Fruit fly (Drosophila melanogaster) whole organism, embryonic: ENCODE measurements around the gene CG13055.

ENCODE experiments used
- B-H1 ChIP-seq: fragments of 200-800 bp; sonication (Bioruptor generic); IDR thresholded peaks from 3 replicates; pipeline ENCODE4 v1.3.6; 2022; ENCODE audit warnings: missing biosample characterization, missing genetic modification characterization
- Bdp1 ChIP-seq: fragments of 200-800 bp; sonication (Bioruptor generic); optimal IDR thresholded peaks from 3 replicates; lab custom pipeline; 2016; ENCODE audit warnings: missing biosample characterization, missing genetic modification characterization
- C15 ChIP-seq: fragments of 200-800 bp; sonication (Bioruptor generic); IDR thresholded peaks from 3 replicates; pipeline ENCODE4 v1.3.6; 2022; ENCODE audit warnings: missing biosample characterization, missing genetic modification characterization
- CG11398 ChIP-seq: fragments of 200-800 bp; sonication (Bioruptor generic); optimal IDR thresholded peaks from 2 replicates; lab custom pipeline; 2016; ENCODE audit warnings: missing biosample characterization, missing genetic modification characterization
- CG12104 ChIP-seq: fragments of 200-800 bp; sonication (Bioruptor generic); optimal IDR thresholded peaks from 3 replicates; lab custom pipeline; 2016; ENCODE audit warnings: missing biosample characterization, missing genetic modification characterization
- CG12942 ChIP-seq: fragments of 200-800 bp; sonication (Bioruptor generic); optimal IDR thresholded peaks from 3 replicates; lab custom pipeline; 2016; ENCODE audit warnings: missing biosample characterization, missing genetic modification characterization
- CG15073 ChIP-seq: fragments of 200-800 bp; sonication (Bioruptor generic); optimal IDR thresholded peaks from 2 replicates; lab custom pipeline; 2016; ENCODE audit warnings: missing biosample characterization, missing genetic modification characterization
- CG1602 ChIP-seq: fragments of 200-800 bp; sonication (Bioruptor generic); optimal IDR thresholded peaks from 3 replicates; lab custom pipeline; 2016; ENCODE audit warnings: missing biosample characterization, missing genetic modification characterization
- CG1603 ChIP-seq: fragments of 200-800 bp; sonication (Bioruptor generic); optimal IDR thresholded peaks from 2 replicates; lab custom pipeline; 2019; ENCODE audit warnings: missing biosample characterization, mild to moderate bottlenecking, missing genetic modification characterization, moderate library complexity
- CG17186 ChIP-seq: fragments of 200-800 bp; sonication (Bioruptor generic); optimal IDR thresholded peaks from 3 replicates; lab custom pipeline; 2017; ENCODE audit warnings: missing biosample characterization, missing genetic modification reagents, missing genetic modification characterization
- CG17829 ChIP-seq: fragments of 200-800 bp; optimal IDR thresholded peaks from 2 replicates; lab custom pipeline; 2019; ENCODE audit warnings: missing biosample characterization, mild to moderate bottlenecking, missing genetic modification characterization, moderate library complexity
- CG31365 ChIP-seq: fragments of 200-800 bp; sonication (Bioruptor generic); optimal IDR thresholded peaks from 2 replicates; lab custom pipeline; 2018; ENCODE audit warnings: missing biosample characterization, mild to moderate bottlenecking, missing genetic modification characterization
- CG31441 ChIP-seq: fragments of 200-800 bp; sonication (Bioruptor generic); IDR thresholded peaks from 2 replicates; pipeline ENCODE4 v1.3.6; 2022; ENCODE audit warnings: missing biosample characterization, missing genetic modification characterization
- CG3163 ChIP-seq: fragments of 200-800 bp; sonication (Bioruptor generic); optimal IDR thresholded peaks from 3 replicates; lab custom pipeline; 2016; ENCODE audit warnings: missing biosample characterization, missing genetic modification characterization
- CG32772 ChIP-seq: fragments of 200-800 bp; sonication (Bioruptor generic); IDR thresholded peaks from 2 replicates; pipeline ENCODE4 v1.3.6; 2022; ENCODE audit warnings: missing biosample characterization, missing genetic modification characterization
- CG33557 ChIP-seq: fragments of 200-800 bp; sonication (Bioruptor generic); optimal IDR thresholded peaks from 2 replicates; lab custom pipeline; 2019; ENCODE audit warnings: missing biosample characterization, mild to moderate bottlenecking, missing genetic modification characterization, moderate library complexity
- CG4730 ChIP-seq: fragments of 200-800 bp; sonication (Bioruptor generic); IDR thresholded peaks from 2 replicates; pipeline ENCODE4 v1.3.6; 2022; ENCODE audit warnings: missing biosample characterization, missing genetic modification characterization
- CG6813 ChIP-seq: fragments of 200-800 bp; sonication (Bioruptor generic); optimal IDR thresholded peaks from 2 replicates; lab custom pipeline; 2017; ENCODE audit warnings: missing biosample characterization, missing genetic modification characterization, mild to moderate bottlenecking, moderate library complexity, missing genetic modification reagents
- CG7271 ChIP-seq: fragments of 200-800 bp; sonication (Bioruptor generic); optimal IDR thresholded peaks from 2 replicates; lab custom pipeline; 2018; ENCODE audit warnings: missing biosample characterization, mild to moderate bottlenecking, missing genetic modification characterization, moderate library complexity
- CG7963 ChIP-seq: fragments of 200-800 bp; sonication (Bioruptor generic); IDR thresholded peaks from 3 replicates; pipeline ENCODE4 v1.3.6; 2022; ENCODE audit warnings: missing biosample characterization, missing genetic modification characterization; ENCODE audit not compliant: partially characterized antibody
- CG8359 ChIP-seq: fragments of 200-800 bp; sonication (Bioruptor generic); optimal IDR thresholded peaks from 2 replicates; lab custom pipeline; 2017; ENCODE audit warnings: missing biosample characterization, mild to moderate bottlenecking, missing genetic modification characterization, borderline replicate concordance
- CG8478 ChIP-seq: fragments of >200 bp; optimal IDR thresholded peaks from 2 replicates; lab custom pipeline; 2018
- CTCF ChIP-seq: fragments of 200-800 bp; sonication (Bioruptor generic); optimal IDR thresholded peaks from 2 replicates; lab custom pipeline; 2017; ENCODE audit warnings: missing biosample characterization, mild to moderate bottlenecking, missing genetic modification characterization, moderate library complexity
- Camta ChIP-seq: fragments of 200-800 bp; sonication (Bioruptor generic); optimal IDR thresholded peaks from 2 replicates; lab custom pipeline; 2016; ENCODE audit warnings: missing biosample characterization, missing genetic modification characterization
- CkIIα-i1 ChIP-seq: fragments of 200-800 bp; sonication (Bioruptor generic); IDR thresholded peaks from 2 replicates; pipeline ENCODE4 v1.3.6; 2022; ENCODE audit warnings: missing biosample characterization, missing genetic modification characterization
- Doc2 ChIP-seq: fragments of 200-800 bp; sonication (Bioruptor generic); IDR thresholded peaks from 2 replicates; pipeline ENCODE4 v1.3.6; 2022; ENCODE audit warnings: missing biosample characterization, missing genetic modification characterization
- ERR ChIP-seq: fragments of 200-800 bp; sonication (Bioruptor generic); optimal IDR thresholded peaks from 2 replicates; lab custom pipeline; 2016; ENCODE audit warnings: missing biosample characterization, missing genetic modification characterization
- Elba2 ChIP-seq: fragments of 200-800 bp; sonication (Bioruptor generic); optimal IDR thresholded peaks from 3 replicates; lab custom pipeline; 2016; ENCODE audit warnings: missing biosample characterization, missing genetic modification characterization
- Hand ChIP-seq: fragments of 200-800 bp; sonication (Bioruptor generic); optimal IDR thresholded peaks from 2 replicates; lab custom pipeline; 2017; ENCODE audit warnings: mild to moderate bottlenecking, missing biosample characterization, missing genetic modification reagents, missing genetic modification characterization
- Kr ChIP-seq: fragments of 200-800 bp; sonication (Bioruptor generic); optimal IDR thresholded peaks from 2 replicates; lab custom pipeline; 2017; ENCODE audit warnings: missing biosample characterization, mild to moderate bottlenecking, missing genetic modification characterization
- NFAT ChIP-seq: fragments of 200-800 bp; sonication (Bioruptor generic); IDR thresholded peaks from 2 replicates; pipeline ENCODE4 v1.3.6; 2022; ENCODE audit warnings: missing biosample characterization, missing genetic modification characterization
- Optix ChIP-seq: fragments of 200-800 bp; sonication (Bioruptor generic); IDR thresholded peaks from 3 replicates; pipeline ENCODE4 v1.3.6; 2022; ENCODE audit warnings: missing biosample characterization, missing genetic modification characterization
- Pdp1 ChIP-seq, 2 experiments: fragments of 200-800 bp; sonication (Bioruptor generic); optimal IDR thresholded peaks; 3 replicates each; lab custom pipeline; 2016; ENCODE audit warnings: missing biosample characterization in 2 of 2, missing genetic modification characterization in 2 of 2, mild to moderate bottlenecking in 1 of 2, moderate library complexity in 1 of 2
- aop ChIP-seq: fragments of 200-800 bp; sonication (Bioruptor generic); IDR thresholded peaks from 2 replicates; pipeline ENCODE4 v1.3.6; 2022; ENCODE audit warnings: missing biosample characterization, missing genetic modification characterization
- br ChIP-seq: fragments of >200 bp; optimal IDR thresholded peaks from 2 replicates; lab custom pipeline; 2017
- cg ChIP-seq: fragments of 200-800 bp; sonication (Bioruptor generic); optimal IDR thresholded peaks from 3 replicates; lab custom pipeline; 2019; ENCODE audit warnings: missing biosample characterization, mild to moderate bottlenecking, missing genetic modification characterization, moderate library complexity
- chn ChIP-seq: fragments of 200-800 bp; sonication (Bioruptor generic); optimal IDR thresholded peaks from 2 replicates; lab custom pipeline; 2016; ENCODE audit warnings: missing biosample characterization, missing genetic modification characterization
- dimm ChIP-seq: fragments of 200-800 bp; sonication (Bioruptor generic); IDR thresholded peaks from 2 replicates; pipeline ENCODE4 v1.3.6; 2022; ENCODE audit warnings: missing biosample characterization, missing genetic modification characterization
- dmrt99B ChIP-seq: fragments of 200-800 bp; sonication (Bioruptor generic); optimal IDR thresholded peaks from 2 replicates; lab custom pipeline; 2018; ENCODE audit warnings: missing biosample characterization, mild to moderate bottlenecking, missing genetic modification characterization, moderate library complexity
- grau ChIP-seq: fragments of 200-800 bp; optimal IDR thresholded peaks from 3 replicates; lab custom pipeline; 2019; ENCODE audit warnings: missing biosample characterization, mild to moderate bottlenecking, missing genetic modification characterization, moderate library complexity
- hbn ChIP-seq: fragments of 200-800 bp; sonication (Bioruptor generic); IDR thresholded peaks from 2 replicates; pipeline ENCODE4 v1.3.6; 2022; ENCODE audit warnings: missing biosample characterization, missing genetic modification characterization; ENCODE audit not compliant: partially characterized antibody
- jigr1 ChIP-seq: fragments of 200-800 bp; sonication (Bioruptor generic); IDR thresholded peaks from 3 replicates; pipeline ENCODE4 v1.3.6; 2022; ENCODE audit warnings: missing biosample characterization, missing genetic modification characterization
- klu ChIP-seq: fragments of 200-800 bp; sonication (Bioruptor generic); IDR thresholded peaks from 2 replicates; pipeline ENCODE4 v1.3.6; 2022; ENCODE audit warnings: missing biosample characterization, missing genetic modification characterization
- lov ChIP-seq, 2 experiments: fragments of 200-800 bp in 1 of 2; fragments of >200 bp in 1 of 2; sonication (Bioruptor generic) in 1 of 2; IDR thresholded peaks in 1 of 2; optimal IDR thresholded peaks in 1 of 2; 2 replicates in 1 of 2; 3 replicates in 1 of 2; pipeline versions ENCODE4 v1.3.6 to Lab custom; 2017 to 2022; ENCODE audit warnings: missing biosample characterization in 1 of 2, missing genetic modification characterization in 1 of 2
- pho ChIP-seq: fragments of 200-800 bp; sonication (Bioruptor generic); optimal IDR thresholded peaks from 2 replicates; lab custom pipeline; 2016; ENCODE audit warnings: missing biosample characterization, missing genetic modification characterization
- pnt ChIP-seq: fragments of 200-800 bp; sonication (Bioruptor generic); optimal IDR thresholded peaks from 3 replicates; lab custom pipeline; 2016; ENCODE audit warnings: missing biosample characterization, missing genetic modification characterization
- unc-4 ChIP-seq: fragments of 200-800 bp; sonication (Bioruptor generic); IDR thresholded peaks from 2 replicates; pipeline ENCODE4 v1.3.6; 2022; ENCODE audit warnings: missing biosample characterization, missing genetic modification characterization; ENCODE audit not compliant: partially characterized antibody
- unpg ChIP-seq: fragments of 200-800 bp; sonication (Bioruptor generic); optimal IDR thresholded peaks from 3 replicates; lab custom pipeline; 2018; ENCODE audit warnings: missing biosample characterization, mild to moderate bottlenecking, missing genetic modification characterization, moderate library complexity
- wek ChIP-seq: fragments of 200-800 bp; sonication (Bioruptor generic); optimal IDR thresholded peaks from 3 replicates; lab custom pipeline; 2018; ENCODE audit warnings: missing biosample characterization, mild to moderate bottlenecking, missing genetic modification characterization, moderate library complexity
- wor ChIP-seq: fragments of 200-800 bp; sonication (Bioruptor generic); IDR thresholded peaks from 2 replicates; pipeline ENCODE4 v1.3.6; 2022; ENCODE audit warnings: missing biosample characterization, missing genetic modification characterization
- zfh2 ChIP-seq: fragments of 200-800 bp; sonication (Bioruptor generic); optimal IDR thresholded peaks from 2 replicates; lab custom pipeline; 2016; ENCODE audit warnings: missing biosample characterization, missing genetic modification characterization

Gene CG13055

DNA sequence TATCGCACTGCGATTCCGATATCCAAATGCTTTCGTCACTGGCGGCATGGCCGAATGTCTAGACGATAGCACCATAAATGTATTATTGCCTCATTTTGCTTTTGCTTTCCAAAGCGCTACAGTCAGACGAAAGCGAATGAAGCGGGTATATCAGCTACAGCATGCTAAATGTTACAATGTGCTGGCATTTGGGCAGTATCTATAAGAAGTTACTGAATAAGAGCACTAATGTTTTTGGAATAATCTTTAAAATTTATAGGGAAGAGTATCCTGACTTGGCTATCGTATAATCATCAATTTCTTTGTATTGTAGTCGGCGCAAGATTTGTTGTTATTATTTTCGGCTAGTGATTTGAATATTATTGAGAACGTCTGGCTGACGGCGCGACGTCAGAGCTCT, 48.9 kb downstream of the CG13055 start (continued):
- TF ChIP-seq Doc2 (GFP tag; lab: Robert Waterston, UW) = peak; percentile 73
- TF ChIP-seq Pdp1 (GFP tag; optimal IDR thresholded peaks at IDR 0.05; lab: Kevin White, UChicago) = peak; percentile 79 to 88
- TF ChIP-seq unc-4 (GFP tag; lab: Robert Waterston, UW) = no peak
- no peak for TF ChIP-seq CG33557 (GFP tag; lab: Kevin White, UChicago)
- TF ChIP-seq CG31365 (tag; lab: Kevin White, UChicago) = peak; percentile 45
- peak; percentile 75; the same call in 1 of the 2 replicates for TF ChIP-seq CkIIα-i1 (GFP tag; lab: Robert Waterston, UW)
- TF ChIP-seq C15 (GFP tag; lab: Robert Waterston, UW) = peak; percentile 45; the same call in 1 of the 3 replicates
- peak; percentile 15 for TF ChIP-seq CTCF (GFP tag; lab: Kevin White, UChicago)
- TF ChIP-seq CG3163 (GFP tag; lab: Kevin White, UChicago) = peak; percentile 35
- no peak for TF ChIP-seq CG7271 (tag; lab: Kevin White, UChicago)
- no peak for TF ChIP-seq CG15073 (GFP tag; lab: Kevin White, UChicago)
- no peak for TF ChIP-seq lov (optimal IDR thresholded peaks at IDR 0.05; lab: Kevin White, UChicago)
- TF ChIP-seq lov (GFP tag; IDR thresholded peaks at IDR 0.05; lab: Robert Waterston, UW) = no peak; the same call in 2 of the 3 replicates
- peak; percentile 61 for TF ChIP-seq Hand
- no peak for TF ChIP-seq CG7963 (GFP tag; lab: Robert Waterston, UW)
- peak; percentile 7 for TF ChIP-seq CG8359 (GFP tag; lab: Kevin White, UChicago)
- TF ChIP-seq zfh2 = peak; percentile 81
- no peak for TF ChIP-seq wek (GFP tag; lab: Kevin White, UChicago)
- peak; percentile 83 for TF ChIP-seq dmrt99B
- peak; percentile 61; the same call in 1 of the 2 replicates for TF ChIP-seq dimm (GFP tag; lab: Robert Waterston, UW)
- peak; percentile 81 for TF ChIP-seq grau (tag; lab: Kevin White, UChicago)
- TF ChIP-seq Bdp1 (GFP tag; lab: Kevin White, UChicago) = peak; percentile 30
- TF ChIP-seq CG12104 = peak; percentile 46
- TF ChIP-seq CG17186 (GFP tag; lab: Kevin White, UChicago) = no peak
- peak; percentile 86 for TF ChIP-seq CG1603
- TF ChIP-seq CG12942 (GFP tag; lab: Kevin White, UChicago) = peak; percentile 27
- peak; percentile 34 for TF ChIP-seq CG11398 (GFP tag; lab: Kevin White, UChicago)
- peak; percentile 79 for TF ChIP-seq pnt (GFP tag; lab: Kevin White, UChicago)
- peak; percentile 74 for TF ChIP-seq klu (GFP tag; lab: Robert Waterston, UW)
- no peak for TF ChIP-seq Kr (GFP tag; lab: Kevin White, UChicago)
- peak; percentile 87 for TF ChIP-seq NFAT (GFP tag; lab: Robert Waterston, UW)
- peak; percentile 77 for TF ChIP-seq pho (GFP tag; lab: Kevin White, UChicago)
- no peak for TF ChIP-seq CG8478 (lab: Kevin White, UChicago)
- TF ChIP-seq CG31441 (GFP tag; lab: Robert Waterston, UW) = peak; percentile 53
- TF ChIP-seq CG1602 = peak; percentile 59
- TF ChIP-seq cg (GFP tag; lab: Kevin White, UChicago) = no peak
- TF ChIP-seq aop = peak; percentile 57; the same call in 1 of the 2 replicates
- TF ChIP-seq ERR (GFP tag; lab: Kevin White, UChicago) = peak; percentile 41
- TF ChIP-seq CG17829 (tag; lab: Kevin White, UChicago) = peak; percentile 55
- TF ChIP-seq hbn (GFP tag; lab: Robert Waterston, UW) = no peak
- TF ChIP-seq B-H1 = peak; percentile 81
- TF ChIP-seq br (lab: Kevin White, UChicago) = no peak
- TF ChIP-seq wor = peak; percentile 52; the same call in 1 of the 2 replicates
- TF ChIP-seq CG32772 = no peak; the same call in none of the 2 replicates
- no peak; the same call in 2 of the 3 replicates for TF ChIP-seq Optix (GFP tag; lab: Robert Waterston, UW)
- peak; percentile 81 for TF ChIP-seq unpg (GFP tag; lab: Kevin White, UChicago)
- TF ChIP-seq CG4730 (GFP tag; lab: Robert Waterston, UW) = peak; percentile 80
- peak; percentile 75 for TF ChIP-seq Camta
- peak; percentile 56 for TF ChIP-seq CG6813 (GFP tag; lab: Kevin White, UChicago)
- TF ChIP-seq Elba2 = no peak
- TF ChIP-seq chn = peak; percentile 57
- 0 out of 3 replicates have a peak, but pooled peaks have one; percentile 62 for TF ChIP-seq jigr1 (GFP tag; lab: Robert Waterston, UW)
